Worm (Caenorhabditis elegans) whole organism, L1 larva: ENCODE measurements around the gene F13D12.5.

Experiments used
- lin-15B ChIP-seq: fragments of 150-350 bp; sonication (generic microtip); optimal IDR thresholded peaks from 3 replicates; lab custom pipeline; 2014; ENCODE audit warnings: missing biosample characterization, missing genetic modification characterization
- mab-9 ChIP-seq: fragments of 200-800 bp; sonication (Bioruptor generic); IDR thresholded peaks from 2 replicates; pipeline ENCODE4 v1.3.6; 2022; ENCODE audit warnings: missing genetic modification reagents, missing genetic modification characterization, missing compliant biosample characterization

DNA sequence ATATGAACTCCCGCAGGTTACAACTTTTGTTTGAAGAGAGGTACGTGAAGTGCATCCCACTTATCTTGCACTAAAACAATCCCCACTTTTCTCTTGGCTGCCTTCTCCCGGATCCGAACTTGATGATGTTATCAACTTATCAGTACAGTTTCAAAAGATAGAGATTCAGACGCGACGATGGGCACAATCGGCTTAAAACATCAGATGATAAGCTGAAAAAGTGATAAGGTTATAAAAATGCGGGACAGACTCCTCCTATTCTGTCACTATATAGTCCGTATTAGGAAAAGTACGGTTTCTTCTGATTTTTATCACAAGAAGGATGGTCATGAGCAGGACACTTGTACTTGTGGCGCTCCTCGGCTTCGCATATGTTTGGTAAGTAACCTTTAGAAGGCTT lies 12.6 kb downstream of the F13D12.5 start, which contains the start of gene ctsa-1.2:
- TF ChIP-seq lin-15B (tag; lab: Kevin White, UChicago) (no peak), mab-9 (GFP tag; lab: Robert Waterston, UW) (no peak)
